Fruit fly (Drosophila melanogaster) whole organism, embryonic: Measurements from ENCODE around the gene E2f1.

Source experiments
- ATbp ChIP-seq: fragments of 200-800 bp; sonication (Bioruptor generic); optimal IDR thresholded peaks from 2 replicates; lab custom pipeline; 2017; ENCODE audit warnings: missing biosample characterization, mild to moderate bottlenecking, missing genetic modification characterization, missing genetic modification reagents
- Atf6 ChIP-seq: fragments of 200-800 bp; sonication (Bioruptor generic); IDR thresholded peaks from 2 replicates; pipeline ENCODE4 v1.3.6; 2022; ENCODE audit warnings: missing biosample characterization, missing genetic modification characterization
- CG13775 ChIP-seq: fragments of 200-800 bp; sonication (Bioruptor generic); optimal IDR thresholded peaks from 3 replicates; lab custom pipeline; 2017; ENCODE audit warnings: missing biosample characterization, mild to moderate bottlenecking, missing genetic modification characterization
- CG13894 ChIP-seq: fragments of 200-800 bp; sonication (Bioruptor generic); optimal IDR thresholded peaks from 3 replicates; lab custom pipeline; 2018; ENCODE audit warnings: missing biosample characterization, mild to moderate bottlenecking, missing genetic modification characterization, moderate library complexity
- CG33557 ChIP-seq: fragments of 200-800 bp; sonication (Bioruptor generic); optimal IDR thresholded peaks from 2 replicates; lab custom pipeline; 2019; ENCODE audit warnings: missing biosample characterization, mild to moderate bottlenecking, missing genetic modification characterization, moderate library complexity
- CG34224 ChIP-seq: fragments of 200-800 bp; sonication (Bioruptor generic); IDR thresholded peaks from 3 replicates; pipeline ENCODE4 v1.3.6; 2022; ENCODE audit warnings: missing biosample characterization, missing genetic modification characterization; ENCODE audit not compliant: partially characterized antibody
- CG3838 ChIP-seq: fragments of 200-800 bp; sonication (Bioruptor generic); optimal IDR thresholded peaks from 3 replicates; lab custom pipeline; 2016; ENCODE audit warnings: missing biosample characterization, missing genetic modification characterization
- CG43689 ChIP-seq: fragments of 200-800 bp; sonication (Bioruptor generic); IDR thresholded peaks from 2 replicates; pipeline ENCODE4 v1.3.6; 2022; ENCODE audit warnings: missing biosample characterization, missing genetic modification characterization
- CG9932 ChIP-seq: fragments of 200-800 bp; sonication (Bioruptor generic); IDR thresholded peaks from 2 replicates; pipeline ENCODE4 v1.3.6; 2022; ENCODE audit warnings: missing biosample characterization, missing genetic modification characterization
- D19A ChIP-seq: fragments of 200-800 bp; optimal IDR thresholded peaks from 3 replicates; lab custom pipeline; 2019; ENCODE audit warnings: missing biosample characterization, mild to moderate bottlenecking, missing genetic modification characterization, moderate library complexity
- Dad ChIP-seq: fragments of 200-800 bp; sonication (Bioruptor generic); optimal IDR thresholded peaks from 3 replicates; lab custom pipeline; 2016; ENCODE audit warnings: missing biosample characterization, missing genetic modification characterization
- Doc2 ChIP-seq: fragments of 200-800 bp; sonication (Bioruptor generic); IDR thresholded peaks from 2 replicates; pipeline ENCODE4 v1.3.6; 2022; ENCODE audit warnings: missing biosample characterization, missing genetic modification characterization
- Ets65A ChIP-seq: fragments of 200-800 bp; sonication (Bioruptor generic); peaks from one replicate; lab custom pipeline; 2016; ENCODE audit warnings: missing biosample characterization, missing genetic modification characterization
- HLH54F ChIP-seq: fragments of 200-800 bp; sonication (Bioruptor generic); optimal IDR thresholded peaks from 3 replicates; lab custom pipeline; 2016; ENCODE audit warnings: missing biosample characterization, missing genetic modification characterization
- HmgD ChIP-seq: fragments of 200-800 bp; sonication (Bioruptor generic); optimal IDR thresholded peaks from 3 replicates; lab custom pipeline; 2016; ENCODE audit warnings: missing biosample characterization, missing genetic modification characterization
- Hr78 ChIP-seq, 2 experiments: fragments of 200-800 bp in 1 of 2; fragments of >200 bp in 1 of 2; sonication (Bioruptor generic) in 1 of 2; optimal IDR thresholded peaks; 2 replicates each; lab custom pipeline; 2017 to 2019; ENCODE audit warnings: missing biosample characterization in 2 of 2, missing genetic modification characterization in 2 of 2, mild to moderate bottlenecking in 1 of 2, moderate library complexity in 1 of 2
- Med ChIP-seq: fragments of 200-800 bp; sonication (Bioruptor generic); peaks from one replicate; lab custom pipeline; 2016; ENCODE audit warnings: missing biosample characterization, missing genetic modification characterization, mild to moderate bottlenecking, inconsistent platforms, moderate library complexity
- Ptx1 ChIP-seq: fragments of 200-800 bp; sonication (Bioruptor generic); IDR thresholded peaks from 2 replicates; pipeline ENCODE4 v1.3.6; 2022; ENCODE audit warnings: missing biosample characterization, missing genetic modification characterization
- Scr ChIP-seq: fragments of 200-800 bp; sonication (Bioruptor generic); IDR thresholded peaks from 2 replicates; pipeline ENCODE4 v1.3.6; 2022; ENCODE audit warnings: missing biosample characterization, missing genetic modification characterization; ENCODE audit not compliant: partially characterized antibody
- ab ChIP-seq: fragments of 200-800 bp; sonication (Bioruptor generic); optimal IDR thresholded peaks from 2 replicates; lab custom pipeline; 2016; ENCODE audit warnings: missing biosample characterization, missing genetic modification characterization
- amos ChIP-seq: fragments of 200-800 bp; sonication (Bioruptor generic); IDR thresholded peaks from 2 replicates; pipeline ENCODE4 v1.3.6; 2022; ENCODE audit warnings: missing biosample characterization, missing genetic modification characterization; ENCODE audit not compliant: partially characterized antibody
- aop ChIP-seq: fragments of 200-800 bp; sonication (Bioruptor generic); IDR thresholded peaks from 2 replicates; pipeline ENCODE4 v1.3.6; 2022; ENCODE audit warnings: missing biosample characterization, missing genetic modification characterization
- az2 ChIP-seq: fragments of 200-800 bp; sonication (Bioruptor generic); optimal IDR thresholded peaks from 3 replicates; lab custom pipeline; 2016; ENCODE audit warnings: missing biosample characterization, missing genetic modification characterization
- ems ChIP-seq: fragments of 200-800 bp; sonication (Bioruptor generic); optimal IDR thresholded peaks from 3 replicates; lab custom pipeline; 2016; ENCODE audit warnings: missing biosample characterization, missing genetic modification characterization
- gem ChIP-seq: fragments of 200-800 bp; sonication (Bioruptor generic); optimal IDR thresholded peaks from 2 replicates; lab custom pipeline; 2019; ENCODE audit warnings: missing biosample characterization, mild to moderate bottlenecking, missing genetic modification characterization, moderate library complexity
- gt ChIP-seq: fragments of 200-800 bp; sonication (Bioruptor generic); IDR thresholded peaks from 2 replicates; pipeline ENCODE4 v1.3.6; 2022; ENCODE audit warnings: missing biosample characterization, missing genetic modification characterization
- hb ChIP-seq: fragments of 200-800 bp; sonication (Bioruptor generic); IDR thresholded peaks from 3 replicates; pipeline ENCODE4 v1.3.6; 2022; ENCODE audit warnings: missing biosample characterization, missing genetic modification characterization; ENCODE audit not compliant: partially characterized antibody
- lilli ChIP-seq: fragments of 200-800 bp; sonication (Bioruptor generic); optimal IDR thresholded peaks from 3 replicates; lab custom pipeline; 2016; ENCODE audit warnings: missing biosample characterization, missing genetic modification characterization
- lov ChIP-seq, 2 experiments: fragments of 200-800 bp in 1 of 2; fragments of >200 bp in 1 of 2; sonication (Bioruptor generic) in 1 of 2; IDR thresholded peaks in 1 of 2; optimal IDR thresholded peaks in 1 of 2; 2 replicates in 1 of 2; 3 replicates in 1 of 2; pipeline versions ENCODE4 v1.3.6 to Lab custom; 2017 to 2022; ENCODE audit warnings: missing biosample characterization in 1 of 2, missing genetic modification characterization in 1 of 2
- rib ChIP-seq: fragments of 200-800 bp; sonication (Bioruptor generic); IDR thresholded peaks from 2 replicates; pipeline ENCODE4 v1.3.6; 2022; ENCODE audit warnings: missing biosample characterization, missing genetic modification characterization
- ro ChIP-seq: fragments of 200-800 bp; sonication (Bioruptor generic); IDR thresholded peaks from 2 replicates; pipeline ENCODE4 v1.3.6; 2022; ENCODE audit warnings: missing biosample characterization, missing genetic modification characterization
- row ChIP-seq: fragments of 200-800 bp; sonication (Bioruptor generic); IDR thresholded peaks from 3 replicates; pipeline ENCODE4 v1.3.6; 2022; ENCODE audit warnings: missing biosample characterization, missing genetic modification characterization
- so ChIP-seq: fragments of 200-800 bp; sonication (Bioruptor generic); IDR thresholded peaks from 3 replicates; pipeline ENCODE4 v1.3.6; 2022; ENCODE audit warnings: missing biosample characterization, missing genetic modification characterization
- sr ChIP-seq: fragments of 200-800 bp; sonication (Bioruptor generic); IDR thresholded peaks from 3 replicates; pipeline ENCODE4 v1.3.6; 2022; ENCODE audit warnings: missing biosample characterization, missing genetic modification characterization
- tna ChIP-seq: fragments of 200-800 bp; sonication (Bioruptor generic); IDR thresholded peaks from 2 replicates; pipeline ENCODE4 v1.3.6; 2022; ENCODE audit warnings: missing biosample characterization, missing genetic modification characterization; ENCODE audit not compliant: partially characterized antibody
- twi ChIP-seq: fragments of 200-800 bp; optimal IDR thresholded peaks from 2 replicates; lab custom pipeline; 2019; ENCODE audit warnings: missing biosample characterization, mild to moderate bottlenecking, missing genetic modification characterization, moderate library complexity
- zen2 ChIP-seq: fragments of 200-800 bp; sonication (Bioruptor generic); IDR thresholded peaks from 3 replicates; pipeline ENCODE4 v1.3.6; 2022; ENCODE audit warnings: missing biosample characterization, missing genetic modification characterization; ENCODE audit not compliant: partially characterized antibody

Gene E2f1

dm6 chr3R:21597877-21598276, 62.8 kb downstream of the E2f1 start (continued):
- TF ChIP-seq CG34224 (GFP tag; lab: Robert Waterston, UW) (no peak), Doc2 (GFP tag; lab: Robert Waterston, UW) (no peak), tna (GFP tag; lab: Robert Waterston, UW) (no peak), Hr78 (GFP tag; optimal IDR thresholded peaks at IDR 0.05; lab: Kevin White, UChicago) (no peak), CG3838 (no peak), aop (GFP tag; lab: Robert Waterston, UW) (no peak), CG43689 (GFP tag; lab: Robert Waterston, UW) (no peak), CG33557 (GFP tag; lab: Kevin White, UChicago) (no peak), HmgD (GFP tag; lab: Kevin White, UChicago) (no peak), ab (GFP tag; lab: Kevin White, UChicago) (no peak), az2 (GFP tag; lab: Kevin White, UChicago) (peak; percentile 42), lov (optimal IDR thresholded peaks at IDR 0.05; lab: Kevin White, UChicago) (no peak), lov (GFP tag; IDR thresholded peaks at IDR 0.05; lab: Robert Waterston, UW) (no peak), hb (GFP tag; lab: Robert Waterston, UW) (no peak), amos (GFP tag; lab: Robert Waterston, UW) (no peak), HLH54F (GFP tag; lab: Kevin White, UChicago) (no peak), CG13775 (GFP tag; lab: Kevin White, UChicago) (no peak), zen2 (GFP tag; lab: Robert Waterston, UW) (no peak)

dm6 chr3R:21596151-21596802, 64.4 kb downstream of the E2f1 start:
- TF ChIP-seq gt (GFP tag; lab: Robert Waterston, UW) (no peak), twi (tag; lab: Kevin White, UChicago) (peak; percentile 54), rib (GFP tag; lab: Robert Waterston, UW) (peak; percentile 49; the same call in 1 of the 2 replicates), ATbp (GFP tag; lab: Kevin White, UChicago) (no peak), sr (GFP tag; lab: Robert Waterston, UW) (peak; percentile 94), D19A (peak; percentile 23), ems (GFP tag; lab: Kevin White, UChicago) (no peak), Med (peak; percentile 65), CG9932 (peak; percentile 26; the same call in 1 of the 2 replicates), Dad (GFP tag; lab: Kevin White, UChicago) (no peak), ro (GFP tag; lab: Robert Waterston, UW) (no peak), lilli (GFP tag; lab: Kevin White, UChicago) (no peak), Scr (GFP tag; lab: Robert Waterston, UW) (no peak), Ets65A (GFP tag; lab: Kevin White, UChicago) (peak; percentile 2), gem (tag; lab: Kevin White, UChicago) (peak; percentile 13), Atf6 (GFP tag; lab: Robert Waterston, UW) (0 out of 2 replicates have a peak, but pooled peaks have one; percentile 42), Ptx1 (GFP tag; lab: Robert Waterston, UW) (0 out of 2 replicates have a peak, but pooled peaks have one; percentile 18), row (peak; percentile 34), CG13894 (tag; lab: Kevin White, UChicago) (no peak), so (GFP tag; lab: Robert Waterston, UW) (0 out of 3 replicates have a peak, but pooled peaks have one; percentile 20)
- TF ChIP-seq, all 482 proteins: peak for 12
